Worm (Caenorhabditis elegans): ENCODE measurements around the gene mca-1.

The mca-1 gene

ce11 chrIV:9588784-9589457 lies 45.8 kb downstream of the mca-1 start, which contains the start of gene trcs-1:
trcs-1 (minus strand) TSS chrIV:9588834.
- TF ChIP-seq crh-2 (tag; optimal IDR thresholded peaks at IDR 0.05) (no peak), Y55F3AM.14 (GFP tag; optimal IDR thresholded peaks at IDR 0.05) (no peak), unc-39 (tag; optimal IDR thresholded peaks at IDR 0.05) (no peak), nhr-77 (tag; optimal IDR thresholded peaks at IDR 0.05) (no peak), ceh-16 (tag; optimal IDR thresholded peaks at IDR 0.05) (no peak), F13H6.1 (tag; optimal IDR thresholded peaks at IDR 0.05) (no peak), ceh-82 (tag; optimal IDR thresholded peaks at IDR 0.05) (no peak), nhr-129 (tag; optimal IDR thresholded peaks at IDR 0.05) (no peak), nhr-10 (tag; optimal IDR thresholded peaks at IDR 0.05) (no peak)

ce11 chrIV:9584352-9584751 lies 50.4 kb downstream of the mca-1 start:
- TF ChIP-seq nhr-129 (tag; optimal IDR thresholded peaks at IDR 0.05), result no peak
- no peak for TF ChIP-seq nhr-77 (tag; optimal IDR thresholded peaks at IDR 0.05)
- no peak for TF ChIP-seq Y55F3AM.14 (GFP tag; optimal IDR thresholded peaks at IDR 0.05)
- no peak for TF ChIP-seq lin-11 (tag; optimal IDR thresholded peaks at IDR 0.05)
- no peak for TF ChIP-seq nhr-237 (tag; optimal IDR thresholded peaks at IDR 0.05)
- no peak for TF ChIP-seq unc-62 (GFP tag; optimal IDR thresholded peaks at IDR 0.05)
- no peak for TF ChIP-seq sem-4 (tag; optimal IDR thresholded peaks at IDR 0.05)
- TF ChIP-seq snpc-4 (tag; optimal IDR thresholded peaks at IDR 0.05), result no peak
- no peak for TF ChIP-seq nhr-12 (tag; optimal IDR thresholded peaks at IDR 0.05)
- TF ChIP-seq ZK546.5 (tag; optimal IDR thresholded peaks at IDR 0.05), result no peak
- no peak for TF ChIP-seq sma-3 (GFP tag; optimal IDR thresholded peaks at IDR 0.05)
- no peak for TF ChIP-seq nhr-21 (tag; optimal IDR thresholded peaks at IDR 0.05)

DNA sequence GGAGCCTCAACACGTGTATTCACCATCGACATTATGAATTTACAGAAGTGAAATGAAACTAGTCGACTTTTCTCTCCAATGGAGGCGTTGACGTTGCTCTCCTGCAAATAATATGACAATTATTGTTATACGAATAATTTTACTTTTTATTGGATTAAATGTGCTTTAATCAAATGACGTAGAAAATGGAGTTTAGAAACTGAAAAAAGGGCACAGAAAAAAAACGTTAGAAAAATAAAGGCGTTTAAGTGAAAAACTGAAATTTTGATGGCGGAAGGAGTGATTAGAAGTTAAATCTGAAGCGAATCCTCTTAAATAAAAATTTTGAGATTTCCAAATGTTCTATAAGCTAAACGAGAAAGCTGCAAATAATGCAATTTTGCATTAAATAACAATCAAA lies 54.7 kb downstream of the mca-1 start, which contains the start of gene npr-2:
npr-2 (minus strand) TSS at position 101 of the 400 bp plus-strand sequence.
- TF ChIP-seq gmeb-1 (tag; optimal IDR thresholded peaks at IDR 0.05) (no peak), ceh-16 (tag; optimal IDR thresholded peaks at IDR 0.05) (no peak), nhr-23 (tag; optimal IDR thresholded peaks at IDR 0.05) (no peak), nhr-237 (tag; optimal IDR thresholded peaks at IDR 0.05) (no peak), elt-1 (tag; optimal IDR thresholded peaks at IDR 0.05) (no peak), alr-1 (tag; optimal IDR thresholded peaks at IDR 0.05) (no peak), unc-55 (GFP tag; optimal IDR thresholded peaks at IDR 0.05) (no peak), skn-1 (tag; optimal IDR thresholded peaks at IDR 0.05) (no peak), sem-4 (tag; optimal IDR thresholded peaks at IDR 0.05) (no peak), peb-1 (tag; optimal IDR thresholded peaks at IDR 0.05) (no peak), nhr-77 (tag; optimal IDR thresholded peaks at IDR 0.05) (no peak), elt-3 (tag; optimal IDR thresholded peaks at IDR 0.05) (no peak), nhr-21 (tag; optimal IDR thresholded peaks at IDR 0.05) (no peak)
